Worm (Caenorhabditis elegans) whole organism, midembryonic: ENCODE measurements around the gene fan-1.

Experiments used
- T22C8.4 ChIP-seq: fragments of 200-800 bp; sonication (Bioruptor generic); IDR thresholded peaks from 2 replicates; pipeline ENCODE4 v1.3.6; 2022; ENCODE audit warnings: missing genetic modification characterization, missing compliant biosample characterization
- cog-1 ChIP-seq: sonication (generic microtip); optimal IDR thresholded peaks from 2 replicates; lab custom pipeline; 2016; ENCODE audit warnings: missing genetic modification characterization, missing compliant biosample characterization
- flt-1 ChIP-seq: fragments of 200-800 bp; sonication (Bioruptor generic); IDR thresholded peaks from 2 replicates; pipeline ENCODE4 v1.3.6; 2022; ENCODE audit warnings: missing genetic modification characterization, missing compliant biosample characterization
- klf-2 ChIP-seq: fragments of 200-800 bp; sonication (Bioruptor generic); conservative IDR thresholded peaks from 2 replicates; pipeline ENCODE4 v1.3.6; 2022; ENCODE audit warnings: missing genetic modification reagents, missing genetic modification characterization, missing compliant biosample characterization
- med-1 ChIP-seq: sonication (generic microtip); optimal IDR thresholded peaks from 2 replicates; lab custom pipeline; 2017; ENCODE audit warnings: missing genetic modification characterization, mild to moderate bottlenecking, missing compliant biosample characterization, antibody characterized with exemption, missing genetic modification reagents; ENCODE audit not compliant: insufficient read depth
- ref-1 ChIP-seq: fragments of 200-800 bp; sonication (Bioruptor generic); conservative IDR thresholded peaks from 2 replicates; pipeline ENCODE4 v1.3.6; 2022; ENCODE audit warnings: missing genetic modification reagents, missing genetic modification characterization, missing compliant biosample characterization
- tab-1 ChIP-seq: fragments of 200-800 bp; sonication (Bioruptor generic); IDR thresholded peaks from 2 replicates; pipeline ENCODE4 v1.3.6; 2022; ENCODE audit warnings: missing genetic modification characterization, missing compliant biosample characterization
- ztf-23 ChIP-seq: fragments of 200-800 bp; sonication (Bioruptor generic); IDR thresholded peaks from 2 replicates; pipeline ENCODE4 v1.3.6; 2022; ENCODE audit warnings: missing genetic modification reagents, missing genetic modification characterization, missing compliant biosample characterization
- ztf-29 ChIP-seq: fragments of 200-800 bp; sonication (Bioruptor generic); IDR thresholded peaks from 2 replicates; pipeline ENCODE4 v1.3.6; 2022; ENCODE audit warnings: missing genetic modification reagents, missing genetic modification characterization, missing compliant biosample characterization

fan-1 gene

ce11 chrIV:6548609-6549008, at the start of gene fan-1:
Gene fan-1 (plus strand): TSS chrIV:6548686.
- TF ChIP-seq ztf-23 (GFP tag; lab: Robert Waterston, UW) (0 out of 2 replicates have a peak, but pooled peaks have one; percentile 40), ztf-29 (GFP tag; lab: Robert Waterston, UW) (no peak)

DNA sequence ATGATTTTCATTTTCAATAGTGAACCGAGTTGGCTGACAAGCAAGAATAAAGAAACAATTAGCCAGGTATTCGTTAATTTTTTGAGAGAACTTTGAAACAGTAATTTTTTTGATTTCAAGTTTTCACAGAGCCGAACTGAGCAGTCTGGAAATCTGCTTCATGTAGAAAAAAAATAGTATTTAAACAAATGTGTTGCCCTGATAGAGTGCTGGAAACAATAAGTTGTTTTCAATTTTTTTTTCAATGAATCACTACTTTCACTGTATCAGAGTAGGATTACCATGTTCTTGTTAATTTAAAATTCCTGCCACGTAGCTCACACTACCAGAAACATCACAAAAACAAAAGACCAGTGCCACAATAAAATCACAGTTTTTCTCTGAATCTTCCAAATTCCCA, 48.1 kb upstream of the fan-1 start:
- TF ChIP-seq med-1 (GFP tag; lab: Kevin White, UChicago) (no peak), T22C8.4 (no peak)

DNA sequence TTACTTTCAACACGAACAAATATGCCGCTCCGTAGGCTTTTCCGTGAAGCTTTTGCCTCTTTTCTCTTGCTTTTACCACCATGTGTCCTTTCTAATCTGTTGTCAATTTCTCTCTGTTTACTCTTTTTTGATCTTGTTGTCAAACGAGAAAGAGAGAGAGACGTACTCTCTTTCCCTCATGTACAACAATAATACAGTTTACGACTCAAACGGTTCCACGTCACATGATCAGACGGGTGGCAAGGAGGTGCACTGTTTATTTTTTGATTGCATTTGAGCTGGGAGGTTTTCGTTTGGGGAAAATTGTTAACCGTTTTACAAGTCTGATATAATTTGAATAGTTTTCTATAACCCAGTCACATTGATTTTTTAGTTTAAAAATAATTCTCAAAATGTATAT, 47.6 kb upstream of the fan-1 start:
- TF ChIP-seq ztf-23 (GFP tag; lab: Robert Waterston, UW): no peak
- TF ChIP-seq flt-1 (GFP tag; lab: Robert Waterston, UW): no peak
- no peak for TF ChIP-seq T22C8.4
- TF ChIP-seq klf-2 (GFP tag; lab: Robert Waterston, UW): no peak
- TF ChIP-seq cog-1 (tag; lab: Kevin White, UChicago): peak; percentile 9
- no peak for TF ChIP-seq tab-1

ce11 chrIV:6502725-6503124, 45.8 kb upstream of the fan-1 start:
- TF ChIP-seq tab-1: no peak
- no peak for TF ChIP-seq ref-1 (GFP tag; lab: Robert Waterston, UW)
- no peak for TF ChIP-seq klf-2 (GFP tag; lab: Robert Waterston, UW)
- no peak for TF ChIP-seq flt-1 (GFP tag; lab: Robert Waterston, UW)
- TF ChIP-seq T22C8.4: no peak
- TF ChIP-seq ztf-23 (GFP tag; lab: Robert Waterston, UW): no peak
- no peak for TF ChIP-seq cog-1 (tag; lab: Kevin White, UChicago)

DNA sequence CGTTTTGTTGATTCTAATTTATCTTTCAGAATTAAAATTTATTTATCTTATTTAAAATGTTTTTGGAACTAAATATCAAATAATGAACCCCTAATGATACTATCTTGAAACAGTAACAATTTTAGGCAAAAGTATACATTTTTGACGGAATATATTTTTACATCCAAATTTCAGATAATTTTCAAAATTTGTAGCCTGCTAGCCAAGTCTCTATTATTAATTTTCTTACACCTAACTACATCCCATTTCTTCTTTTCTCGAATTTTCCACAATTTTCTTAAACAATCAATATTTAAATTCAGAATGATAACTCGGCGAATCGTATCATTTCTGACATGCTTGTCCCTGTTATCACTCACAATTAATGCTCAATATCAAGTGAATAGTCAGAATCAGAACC, 42.1 kb upstream of the fan-1 start, which contains the start of gene pqn-89:
Gene pqn-89 (plus strand): TSS at position 301 of the 400 bp plus-strand sequence.
- TF ChIP-seq ref-1 (GFP tag; lab: Robert Waterston, UW) (no peak), med-1 (GFP tag; lab: Kevin White, UChicago) (no peak), tab-1 (no peak), flt-1 (GFP tag; lab: Robert Waterston, UW) (no peak), ztf-23 (GFP tag; lab: Robert Waterston, UW) (no peak), klf-2 (GFP tag; lab: Robert Waterston, UW) (no peak), ztf-29 (GFP tag; lab: Robert Waterston, UW) (no peak), cog-1 (tag; lab: Kevin White, UChicago) (no peak), T22C8.4 (no peak)

DNA sequence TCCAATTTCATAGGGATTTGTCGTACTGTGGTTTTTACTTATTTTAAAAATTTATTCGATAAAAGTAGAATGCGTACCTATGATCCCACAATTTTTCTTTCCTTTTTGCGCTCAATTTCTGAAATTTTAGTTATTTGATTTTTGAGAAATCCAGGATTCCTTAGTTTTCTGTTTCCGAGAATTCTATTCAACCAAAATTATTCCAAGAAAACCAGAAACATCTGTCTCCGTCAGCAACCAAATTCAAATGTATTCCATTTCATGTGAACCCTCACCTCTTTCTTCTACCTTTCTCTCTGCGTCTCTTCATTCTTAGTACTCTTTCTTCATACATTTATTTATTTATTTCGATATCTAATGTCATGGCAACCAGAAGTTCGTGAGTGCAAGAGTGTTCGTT, 36.7 kb upstream of the fan-1 start:
- no peak for TF ChIP-seq ztf-29 (GFP tag; lab: Robert Waterston, UW)
- TF ChIP-seq T22C8.4: no peak
- no peak for TF ChIP-seq ref-1 (GFP tag; lab: Robert Waterston, UW)
- TF ChIP-seq ztf-23 (GFP tag; lab: Robert Waterston, UW): no peak
- no peak for TF ChIP-seq med-1 (GFP tag; lab: Kevin White, UChicago)
- no peak for TF ChIP-seq klf-2 (GFP tag; lab: Robert Waterston, UW)
- no peak for TF ChIP-seq cog-1 (tag; lab: Kevin White, UChicago)
- no peak for TF ChIP-seq tab-1
- no peak for TF ChIP-seq flt-1 (GFP tag; lab: Robert Waterston, UW)

DNA sequence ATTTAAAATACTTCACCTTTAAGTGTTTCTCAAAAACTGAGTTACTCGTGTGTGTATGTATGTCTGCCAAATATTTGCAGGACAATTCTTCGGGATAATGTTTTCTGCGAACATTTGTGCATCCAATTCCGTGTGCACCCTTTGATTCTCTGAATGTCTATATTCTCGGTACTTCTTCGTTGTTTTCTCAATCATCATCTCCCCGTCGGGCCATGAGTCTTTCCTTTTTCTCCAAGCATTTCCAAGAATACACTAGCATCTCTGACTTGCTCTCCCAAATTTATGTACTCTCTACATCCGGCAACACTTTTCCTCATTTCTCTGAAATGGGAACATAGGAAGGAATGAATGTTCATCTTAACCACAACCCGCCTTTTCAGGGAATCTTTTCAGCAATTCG, 33.8 kb upstream of the fan-1 start:
- TF ChIP-seq tab-1: no peak
- no peak for TF ChIP-seq ztf-29 (GFP tag; lab: Robert Waterston, UW)
- TF ChIP-seq cog-1 (tag; lab: Kevin White, UChicago): no peak
- TF ChIP-seq med-1 (GFP tag; lab: Kevin White, UChicago): no peak
- no peak for TF ChIP-seq ztf-23 (GFP tag; lab: Robert Waterston, UW)

- TF ChIP-seq tab-1 (no peak), T22C8.4 (no peak), ztf-29 (GFP tag; lab: Robert Waterston, UW) (no peak), ref-1 (GFP tag; lab: Robert Waterston, UW) (no peak), cog-1 (tag; lab: Kevin White, UChicago) (no peak), ztf-23 (GFP tag; lab: Robert Waterston, UW) (no peak), med-1 (GFP tag; lab: Kevin White, UChicago) (no peak), flt-1 (GFP tag; lab: Robert Waterston, UW) (no peak), klf-2 (GFP tag; lab: Robert Waterston, UW) (no peak)
These were observed 30.6 kb upstream of the fan-1 start, which contains the start of gene C01G5.7 for ce11 chrIV:6517859-6518258. Gene C01G5.7 (plus strand): TSS chrIV:6518159.

- no peak for TF ChIP-seq ztf-29 (GFP tag; lab: Robert Waterston, UW)
- TF ChIP-seq klf-2 (GFP tag; lab: Robert Waterston, UW): no peak
- TF ChIP-seq ref-1 (GFP tag; lab: Robert Waterston, UW): no peak
- TF ChIP-seq flt-1 (GFP tag; lab: Robert Waterston, UW): no peak
- TF ChIP-seq med-1 (GFP tag; lab: Kevin White, UChicago): no peak
- TF ChIP-seq cog-1 (tag; lab: Kevin White, UChicago): no peak
- no peak for TF ChIP-seq tab-1
- TF ChIP-seq ztf-23 (GFP tag; lab: Robert Waterston, UW): no peak
These were observed 28.9 kb upstream of the fan-1 start, which contains the start of gene C01G5.9 for ce11 chrIV:6519593-6519992. Gene C01G5.9 (plus strand): TSS chrIV:6519893.

ce11 chrIV:6522305-6522917, 26.1 kb upstream of the fan-1 start, which contains the start of gene ddi-1:
Gene ddi-1 (plus strand): TSS chrIV:6522867.
- no peak for TF ChIP-seq klf-2 (GFP tag; lab: Robert Waterston, UW)
- no peak for TF ChIP-seq cog-1 (tag; lab: Kevin White, UChicago)
- TF ChIP-seq T22C8.4: no peak
- TF ChIP-seq ref-1 (GFP tag; lab: Robert Waterston, UW): no peak
- TF ChIP-seq flt-1 (GFP tag; lab: Robert Waterston, UW): no peak
- no peak for TF ChIP-seq ztf-29 (GFP tag; lab: Robert Waterston, UW)
- TF ChIP-seq tab-1: no peak
- TF ChIP-seq ztf-23 (GFP tag; lab: Robert Waterston, UW): no peak
- TF ChIP-seq med-1 (GFP tag; lab: Kevin White, UChicago): no peak
